Worm (Caenorhabditis elegans) whole organism, mixed stage, embryonic: ENCODE data around the gene abf-5.

Source experiments
- bed-3 ChIP-seq: fragments of 200-800 bp; sonication (Bioruptor generic); optimal IDR thresholded peaks from 3 replicates; lab custom pipeline; 2018; ENCODE audit warnings: mild to moderate bottlenecking, missing genetic modification characterization, moderate library complexity, missing compliant biosample characterization
- blmp-1 ChIP-seq: fragments of 150-350 bp; optimal IDR thresholded peaks from 2 replicates; lab custom pipeline; 2014; ENCODE audit warnings: missing biosample characterization, missing genetic modification characterization
- ceh-39 ChIP-seq: fragments of 150-350 bp; optimal IDR thresholded peaks from 2 replicates; lab custom pipeline; 2014; ENCODE audit warnings: missing biosample characterization, missing genetic modification characterization
- ceh-43 ChIP-seq: fragments of 200-800 bp; sonication (Bioruptor generic); optimal IDR thresholded peaks from 2 replicates; lab custom pipeline; 2018; ENCODE audit warnings: mild to moderate bottlenecking, missing genetic modification characterization, moderate library complexity, missing compliant biosample characterization
- ces-1 ChIP-seq: fragments of 150-350 bp; optimal IDR thresholded peaks from 2 replicates; lab custom pipeline; 2014; ENCODE audit warnings: missing biosample characterization, missing genetic modification reagents, missing genetic modification characterization
- cnd-1 ChIP-seq: fragments of 200-800 bp; sonication (Bioruptor generic); optimal IDR thresholded peaks from 2 replicates; lab custom pipeline; 2018; ENCODE audit warnings: mild to moderate bottlenecking, missing genetic modification characterization, missing compliant biosample characterization
- elt-1 ChIP-seq: sonication (generic microtip); optimal IDR thresholded peaks from 2 replicates; lab custom pipeline; 2017; ENCODE audit warnings: missing genetic modification characterization, mild to moderate bottlenecking, missing compliant biosample characterization, antibody characterized with exemption, moderate library complexity, borderline replicate concordance; ENCODE audit not compliant: insufficient read depth
- elt-3 ChIP-seq: fragments of 150-350 bp; optimal IDR thresholded peaks from 2 replicates; lab custom pipeline; 2014; ENCODE audit warnings: missing biosample characterization, missing genetic modification characterization
- flh-1 ChIP-seq: fragments of 200-800 bp; sonication (Bioruptor generic); optimal IDR thresholded peaks from 2 replicates; lab custom pipeline; 2018; ENCODE audit warnings: mild to moderate bottlenecking, missing genetic modification characterization, moderate library complexity, missing compliant biosample characterization
- ham-2 ChIP-seq: fragments of 200-800 bp; sonication (Bioruptor generic); optimal IDR thresholded peaks from 2 replicates; lab custom pipeline; 2018; ENCODE audit warnings: mild to moderate bottlenecking, missing genetic modification characterization, missing compliant biosample characterization
- hlh-1 ChIP-seq: fragments of 150-350 bp; optimal IDR thresholded peaks from 2 replicates; lab custom pipeline; 2014; ENCODE audit warnings: missing biosample characterization, missing genetic modification reagents, missing genetic modification characterization
- lin-13 ChIP-seq: fragments of 150-350 bp; optimal IDR thresholded peaks from 2 replicates; lab custom pipeline; 2014; ENCODE audit warnings: missing biosample characterization, missing genetic modification characterization
- lin-32 ChIP-seq: fragments of 200-800 bp; sonication (Bioruptor generic); optimal IDR thresholded peaks from 2 replicates; lab custom pipeline; 2018; ENCODE audit warnings: mild to moderate bottlenecking, missing genetic modification characterization, missing compliant biosample characterization
- lsy-2 ChIP-seq: fragments of 150-350 bp; optimal IDR thresholded peaks from 2 replicates; lab custom pipeline; 2014; ENCODE audit warnings: missing biosample characterization, missing genetic modification characterization
- mab-5 ChIP-seq: fragments of 150-350 bp; optimal IDR thresholded peaks from 2 replicates; lab custom pipeline; 2014; ENCODE audit warnings: missing biosample characterization, missing genetic modification characterization
- mep-1 ChIP-seq: fragments of 150-350 bp; optimal IDR thresholded peaks from 2 replicates; lab custom pipeline; 2017; ENCODE audit warnings: missing biosample characterization, missing genetic modification reagents, missing genetic modification characterization, inconsistent platforms
- mls-2 ChIP-seq: sonication (generic microtip); optimal IDR thresholded peaks from 2 replicates; lab custom pipeline; 2016; ENCODE audit warnings: mild to moderate bottlenecking, missing genetic modification characterization, moderate library complexity, missing compliant biosample characterization
- nhr-12 ChIP-seq: fragments of 150-350 bp; optimal IDR thresholded peaks from 2 replicates; lab custom pipeline; 2014; ENCODE audit warnings: missing biosample characterization, missing genetic modification characterization
- nhr-2 ChIP-seq: fragments of 150-350 bp; optimal IDR thresholded peaks from 2 replicates; lab custom pipeline; 2014; ENCODE audit warnings: missing biosample characterization, missing genetic modification characterization
- nhr-28 ChIP-seq: fragments of 150-350 bp; optimal IDR thresholded peaks from 2 replicates; lab custom pipeline; 2014; ENCODE audit warnings: missing biosample characterization, missing genetic modification characterization
- nhr-76 ChIP-seq: sonication (generic microtip); optimal IDR thresholded peaks from 2 replicates; lab custom pipeline; 2017; ENCODE audit warnings: missing biosample characterization, missing genetic modification characterization
- pha-4 ChIP-seq: fragments of 150-350 bp; optimal IDR thresholded peaks from 2 replicates; lab custom pipeline; 2018; ENCODE audit warnings: missing biosample characterization, missing genetic modification reagents, missing genetic modification characterization
- sem-2 ChIP-seq: fragments of 200-800 bp; sonication (Bioruptor generic); optimal IDR thresholded peaks from 2 replicates; lab custom pipeline; 2018; ENCODE audit warnings: mild to moderate bottlenecking, missing genetic modification characterization, missing compliant biosample characterization
- snpc-4 ChIP-seq: fragments of 150-350 bp; optimal IDR thresholded peaks from 2 replicates; lab custom pipeline; 2014; ENCODE audit warnings: missing biosample characterization, missing genetic modification characterization
- sptf-1 ChIP-seq: sonication (generic microtip); optimal IDR thresholded peaks from 2 replicates; lab custom pipeline; 2017; ENCODE audit warnings: mild to moderate bottlenecking, missing genetic modification characterization, moderate library complexity, missing compliant biosample characterization
- unc-39 ChIP-seq: fragments of 150-350 bp; optimal IDR thresholded peaks from 2 replicates; lab custom pipeline; 2014; ENCODE audit warnings: missing biosample characterization, missing genetic modification characterization
- zip-8 ChIP-seq: fragments of 150-350 bp; optimal IDR thresholded peaks from 2 replicates; lab custom pipeline; 2014; ENCODE audit warnings: missing biosample characterization, missing genetic modification characterization
- ztf-11 ChIP-seq: fragments of 150-350 bp; optimal IDR thresholded peaks from 2 replicates; lab custom pipeline; 2014; ENCODE audit warnings: missing biosample characterization, missing genetic modification characterization

abf-5 gene

ce11 chrX:12780674-12781073 is 12.0 kb upstream of the abf-5 start:
- TF ChIP-seq sem-2 (GFP tag; lab: Kevin White, UChicago) (no peak), bed-3 (no peak)

ce11 chrX:12781712-12782444 is 10.8 kb upstream of the abf-5 start, which contains the start of gene alh-13:
Gene alh-13, plus strand, starts transcription at chrX:12782394.
- TF ChIP-seq mep-1 (tag; lab: Kevin White, UChicago) (no peak), sem-2 (GFP tag; lab: Kevin White, UChicago) (no peak), nhr-28 (tag; lab: Kevin White, UChicago) (no peak), flh-1 (no peak), pha-4 (tag; lab: Kevin White, UChicago) (no peak), ceh-39 (tag; lab: Kevin White, UChicago) (no peak), cnd-1 (tag; lab: Kevin White, UChicago) (no peak)
- TF ChIP-seq, all 35 proteins: peak for 0

ce11 chrX:12787624-12788023 is 5.0 kb upstream of the abf-5 start, which contains the start of gene str-124:
Gene str-124, plus strand, starts transcription at chrX:12787924.
- TF ChIP-seq unc-39 (tag; lab: Kevin White, UChicago) (no peak), blmp-1 (tag; lab: Kevin White, UChicago) (no peak), pha-4 (tag; lab: Kevin White, UChicago) (no peak), ceh-43 (GFP tag; lab: Kevin White, UChicago) (no peak), lin-13 (tag; lab: Kevin White, UChicago) (no peak), ztf-11 (tag; lab: Kevin White, UChicago) (no peak)
- TF ChIP-seq, all 35 proteins: peak for 0

ce11 chrX:12790036-12790435 is 2.6 kb upstream of the abf-5 start, which contains the start of gene str-123:
Gene str-123, plus strand, starts transcription at chrX:12790336.
- TF ChIP-seq zip-8 (tag; lab: Kevin White, UChicago) (no peak), bed-3 (no peak), cnd-1 (tag; lab: Kevin White, UChicago) (no peak), elt-3 (no peak), lsy-2 (tag; lab: Kevin White, UChicago) (no peak), nhr-76 (tag; lab: Kevin White, UChicago) (no peak), lin-32 (no peak), hlh-1 (tag; lab: Kevin White, UChicago) (no peak), nhr-2 (tag; lab: Kevin White, UChicago) (no peak), nhr-28 (tag; lab: Kevin White, UChicago) (no peak), elt-1 (tag; lab: Kevin White, UChicago) (no peak), ceh-43 (GFP tag; lab: Kevin White, UChicago) (no peak), pha-4 (tag; lab: Kevin White, UChicago) (no peak), nhr-12 (tag; lab: Kevin White, UChicago) (no peak), flh-1 (no peak), ces-1 (GFP tag; lab: Kevin White, UChicago) (no peak), ztf-11 (tag; lab: Kevin White, UChicago) (no peak), ceh-39 (tag; lab: Kevin White, UChicago) (no peak), lin-13 (tag; lab: Kevin White, UChicago) (no peak)

ce11 chrX:12793075-12793474 is 421 bp downstream of the abf-5 start:
- TF ChIP-seq unc-39 (tag; lab: Kevin White, UChicago) (no peak), mls-2 (no peak), nhr-76 (tag; lab: Kevin White, UChicago) (no peak), pha-4 (tag; lab: Kevin White, UChicago) (no peak)

- TF ChIP-seq sem-2 (GFP tag; lab: Kevin White, UChicago) = no peak
- TF ChIP-seq lin-32 = no peak
- no peak for TF ChIP-seq ztf-11 (tag; lab: Kevin White, UChicago)
- TF ChIP-seq, all 35 proteins: peak for 0
These were observed 1.1 kb downstream of the abf-5 start, which contains the start of gene abf-6 for ce11 chrX:12793796-12794195. Gene abf-6, plus strand, starts transcription at chrX:12794118.

ce11 chrX:12799831-12800230 is 7.2 kb downstream of the abf-5 start:
- TF ChIP-seq ham-2 (GFP tag; lab: Kevin White, UChicago) = no peak
- TF ChIP-seq sptf-1 (tag; lab: Kevin White, UChicago) = no peak
- TF ChIP-seq pha-4 (tag; lab: Kevin White, UChicago) = no peak
- TF ChIP-seq mep-1 (tag; lab: Kevin White, UChicago) = no peak
- no peak for TF ChIP-seq hlh-1 (tag; lab: Kevin White, UChicago)
- no peak for TF ChIP-seq elt-1 (tag; lab: Kevin White, UChicago)
- no peak for TF ChIP-seq ztf-11 (tag; lab: Kevin White, UChicago)
- TF ChIP-seq ces-1 (GFP tag; lab: Kevin White, UChicago) = no peak
- no peak for TF ChIP-seq mab-5 (tag; lab: Kevin White, UChicago)
- TF ChIP-seq lsy-2 (tag; lab: Kevin White, UChicago) = no peak
- TF ChIP-seq snpc-4 (tag; lab: Kevin White, UChicago) = no peak
- no peak for TF ChIP-seq nhr-12 (tag; lab: Kevin White, UChicago)
- no peak for TF ChIP-seq blmp-1 (tag; lab: Kevin White, UChicago)
- no peak for TF ChIP-seq bed-3
